Fruit fly (Drosophila melanogaster): Measurements from ENCODE around the gene Gr94a.

- TF ChIP-seq pan (optimal IDR thresholded peaks at IDR 0.05): no peak
- no peak for TF ChIP-seq EcR (GFP tag; optimal IDR thresholded peaks at IDR 0.05)
- TF ChIP-seq usp (GFP tag; optimal IDR thresholded peaks at IDR 0.05): no peak
These were observed 39.5 kb upstream of the Gr94a start, which contains the start of gene CG6688 for dm6 chr3R:23012017-23012416.
